Fruit fly (Drosophila melanogaster): ENCODE results near the gene Vps60.

The Vps60 gene

DNA sequence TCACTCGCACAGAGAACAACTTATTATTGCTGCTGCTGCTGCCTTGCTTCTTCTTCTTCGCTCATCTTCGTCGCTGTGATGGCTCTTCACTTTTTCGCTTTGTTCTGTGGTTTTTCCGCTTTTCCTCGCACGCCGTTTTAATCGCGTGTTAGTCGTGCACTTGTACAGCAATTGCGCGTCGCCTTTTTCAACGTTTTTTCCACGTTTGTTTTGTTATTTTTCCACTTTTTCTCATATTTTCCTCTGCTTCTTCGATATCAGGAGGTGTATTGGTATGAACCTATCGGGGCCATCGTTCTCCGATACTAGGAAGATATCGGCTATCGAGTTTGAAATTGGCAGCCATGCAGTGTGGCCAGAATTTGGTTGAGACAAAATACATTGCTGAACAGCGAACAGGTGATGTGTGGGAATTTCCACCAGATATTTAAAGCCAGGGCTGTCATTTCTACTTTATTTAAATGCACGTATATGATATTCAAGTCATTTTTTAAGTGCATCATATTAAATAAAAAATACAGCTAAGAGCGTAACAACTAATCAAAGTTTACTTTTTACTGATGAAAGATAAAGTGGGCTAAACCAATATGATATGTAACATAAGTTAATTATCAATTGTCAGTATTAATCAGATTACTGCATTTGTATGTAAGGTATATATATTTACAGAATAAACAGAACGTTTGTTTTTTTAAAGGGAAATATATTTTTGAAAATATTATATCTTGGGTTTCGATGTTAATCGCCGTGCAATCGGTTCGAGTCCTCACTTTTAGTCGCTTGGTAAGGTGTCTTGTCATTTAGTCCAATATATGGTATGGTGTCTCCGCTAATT is 47.7 kb upstream of the Vps60 start, which contains the start of gene Crtc (continued):
- TF ChIP-seq CG12155 (GFP tag; optimal IDR thresholded peaks at IDR 0.05) (no peak), CG7556 (GFP tag; optimal IDR thresholded peaks at IDR 0.05) (no peak), CG16863 (GFP tag; optimal IDR thresholded peaks at IDR 0.05) (no peak), CG7372 (GFP tag; IDR thresholded peaks at IDR 0.05) (no peak), tap (tag; optimal IDR thresholded peaks at IDR 0.05) (no peak), D (optimal IDR thresholded peaks at IDR 0.05) (peak; percentile 63), D (GFP tag; optimal IDR thresholded peaks at IDR 0.05) (no peak), Aef1 (GFP tag; IDR thresholded peaks at IDR 0.05) (no peak), corto (GFP tag; optimal IDR thresholded peaks at IDR 0.05) (no peak), Fer2 (tag; optimal IDR thresholded peaks at IDR 0.05) (no peak), pnt (GFP tag; optimal IDR thresholded peaks at IDR 0.05) (no peak), CG6175 (GFP tag; IDR thresholded peaks at IDR 0.05) (no peak), Kr (GFP tag; optimal IDR thresholded peaks at IDR 0.05) (no peak), CG4854 (GFP tag; optimal IDR thresholded peaks at IDR 0.05) (no peak), NC2β (GFP tag; optimal IDR thresholded peaks at IDR 0.05) (no peak), Dp (GFP tag; optimal IDR thresholded peaks at IDR 0.05) (peak; percentile 76), CG13123 (GFP tag; optimal IDR thresholded peaks at IDR 0.05) (no peak), CG3407 (GFP tag; optimal IDR thresholded peaks at IDR 0.05) (no peak), yki (optimal IDR thresholded peaks at IDR 0.05) (no peak), CTCF (GFP tag; optimal IDR thresholded peaks at IDR 0.05) (peak; percentile 40), sisA (GFP tag; IDR thresholded peaks at IDR 0.05) (no peak), dati (GFP tag; IDR thresholded peaks at IDR 0.05) (no peak), disco-r (GFP tag; optimal IDR thresholded peaks at IDR 0.05) (no peak), schlank (tag; optimal IDR thresholded peaks at IDR 0.05) (no peak), Dad (GFP tag; optimal IDR thresholded peaks at IDR 0.05) (no peak), CG3847 (GFP tag; IDR thresholded peaks at IDR 0.05) (peak; percentile 51), odd (GFP tag; optimal IDR thresholded peaks at IDR 0.05) (no peak), CG33213 (GFP tag; optimal IDR thresholded peaks at IDR 0.05) (peak; percentile 46), CG6791 (GFP tag; IDR thresholded peaks at IDR 0.05; ENCODE audit: partially characterized antibody) (peak; percentile 82), CG6272 (GFP tag; IDR thresholded peaks at IDR 0.05) (no peak), CG30403 (GFP tag; optimal IDR thresholded peaks at IDR 0.05) (peak; percentile 50), ssp (GFP tag; IDR thresholded peaks at IDR 0.05) (no peak), Max (GFP tag; optimal IDR thresholded peaks at IDR 0.05) (no peak), ase (GFP tag; IDR thresholded peaks at IDR 0.05) (0 out of 3 replicates have a peak, but pooled peaks have one; percentile 10), CG12769 (tag; optimal IDR thresholded peaks at IDR 0.05) (no peak), gem (tag; optimal IDR thresholded peaks at IDR 0.05) (peak; percentile 50), CG12104 (GFP tag; optimal IDR thresholded peaks at IDR 0.05) (no peak), CG17186 (GFP tag; optimal IDR thresholded peaks at IDR 0.05) (peak; percentile 33), fru (optimal IDR thresholded peaks at IDR 0.05) (no peak), CG12659 (GFP tag; optimal IDR thresholded peaks at IDR 0.05) (peak; percentile 25), B-H2 (GFP tag; optimal IDR thresholded peaks at IDR 0.05) (no peak), ash1 (GFP tag; optimal IDR thresholded peaks at IDR 0.05) (no peak), CrebB (tag; optimal IDR thresholded peaks at IDR 0.05) (no peak), slbo (GFP tag; IDR thresholded peaks at IDR 0.05) (peak; percentile 40; the same call in 1 of the 2 replicates), Gsc (GFP tag; IDR thresholded peaks at IDR 0.05) (no peak), CG1233 (GFP tag; optimal IDR thresholded peaks at IDR 0.05) (peak; percentile 16), sens-2 (GFP tag; IDR thresholded peaks at IDR 0.05) (no peak), gt (GFP tag; IDR thresholded peaks at IDR 0.05) (no peak), CG10366 (GFP tag; IDR thresholded peaks at IDR 0.05) (no peak), CG1602 (GFP tag; optimal IDR thresholded peaks at IDR 0.05) (no peak), NFAT (GFP tag; IDR thresholded peaks at IDR 0.05) (peak; percentile 77; the same call in 1 of the 2 replicates), kay (GFP tag; optimal IDR thresholded peaks at IDR 0.05) (no peak)

Measured in whole organism, embryonic.